Worm (Caenorhabditis elegans): ENCODE results near the gene clec-135.

DNA sequence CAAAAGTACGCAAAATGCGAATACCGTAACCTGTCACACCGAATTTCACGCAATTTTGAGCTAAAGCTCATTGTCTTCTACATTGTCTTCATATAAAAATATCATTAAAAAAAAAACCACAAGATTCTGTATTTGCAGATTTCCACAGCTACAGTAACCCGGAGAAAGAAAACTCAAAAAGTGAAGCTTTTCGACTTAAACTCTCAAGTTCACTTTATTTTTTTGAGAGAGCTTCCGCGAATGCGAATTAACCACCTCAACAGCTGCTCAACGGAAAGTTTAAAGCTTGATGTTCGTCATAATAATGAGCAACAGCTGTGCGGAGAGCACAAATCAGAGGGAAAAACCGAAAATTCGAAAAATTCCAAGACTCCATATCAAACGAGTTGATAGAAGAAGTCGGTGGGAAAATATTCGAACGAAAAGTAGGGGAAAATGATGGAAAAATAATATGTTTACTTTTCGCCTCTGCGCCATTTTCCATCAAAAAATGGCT, 34.5 kb upstream of the clec-135 start:
- TF ChIP-seq ztf-4 (tag; optimal IDR thresholded peaks at IDR 0.05) (no peak), blmp-1 (tag; optimal IDR thresholded peaks at IDR 0.05) (no peak), ceh-90 (tag; optimal IDR thresholded peaks at IDR 0.05) (no peak), sptf-1 (tag; optimal IDR thresholded peaks at IDR 0.05) (no peak), ceh-82 (tag; optimal IDR thresholded peaks at IDR 0.05) (no peak), rnt-1 (tag; optimal IDR thresholded peaks at IDR 0.05) (no peak), swsn-7 (tag; optimal IDR thresholded peaks at IDR 0.05) (no peak)

All from whole organism, L1 larva.